Fruit fly (Drosophila melanogaster) whole organism, embryonic: Measurements from ENCODE around the gene CG15196.
A peak's percentile ranks its signal among the peaks of the same experiment; 100 is the strongest.

Experiments used
- Blimp-1 ChIP-seq: fragments of 200-800 bp; sonication (Bioruptor generic); optimal IDR thresholded peaks from 3 replicates; lab custom pipeline; 2018; ENCODE audit warnings: missing biosample characterization, missing genetic modification characterization, mild to moderate bottlenecking, moderate library complexity, missing genetic modification reagents
- CG10462 ChIP-seq: fragments of 200-800 bp; sonication (Bioruptor generic); optimal IDR thresholded peaks from 2 replicates; lab custom pipeline; 2016; ENCODE audit warnings: missing biosample characterization, missing genetic modification characterization
- CG11695 ChIP-seq: fragments of 200-800 bp; sonication (Bioruptor generic); IDR thresholded peaks from 3 replicates; pipeline ENCODE4 v1.3.6; 2022; ENCODE audit warnings: missing biosample characterization, missing genetic modification characterization
- CG13123 ChIP-seq: fragments of 200-800 bp; sonication (Bioruptor generic); optimal IDR thresholded peaks from 2 replicates; lab custom pipeline; 2016; ENCODE audit warnings: missing biosample characterization, missing genetic modification characterization
- CG13624 ChIP-seq: fragments of 200-800 bp; sonication (Bioruptor generic); optimal IDR thresholded peaks from 2 replicates; lab custom pipeline; 2016; ENCODE audit warnings: missing biosample characterization, missing genetic modification characterization
- CG14050 ChIP-seq: fragments of 200-800 bp; sonication (Bioruptor generic); IDR thresholded peaks from 3 replicates; pipeline ENCODE4 v1.3.6; 2022; ENCODE audit warnings: missing biosample characterization, missing genetic modification characterization
- CG2129 ChIP-seq: fragments of 200-800 bp; sonication (Bioruptor generic); IDR thresholded peaks from 2 replicates; pipeline ENCODE4 v1.3.6; 2022; ENCODE audit warnings: missing biosample characterization, missing genetic modification characterization; ENCODE audit not compliant: partially characterized antibody
- CG2199 ChIP-seq: fragments of 200-800 bp; sonication (Bioruptor generic); IDR thresholded peaks from 3 replicates; pipeline ENCODE4 v1.3.6; 2022; ENCODE audit warnings: missing biosample characterization, missing genetic modification characterization
- CG2678 ChIP-seq: fragments of 200-800 bp; sonication (Bioruptor generic); optimal IDR thresholded peaks from 3 replicates; lab custom pipeline; 2019; ENCODE audit warnings: missing biosample characterization, mild to moderate bottlenecking, missing genetic modification characterization, moderate library complexity
- CG2889 ChIP-seq: fragments of 200-800 bp; sonication (Bioruptor generic); IDR thresholded peaks from 3 replicates; pipeline ENCODE4 v1.3.6; 2022; ENCODE audit warnings: missing biosample characterization, missing genetic modification characterization
- CG3847 ChIP-seq: fragments of 200-800 bp; sonication (Bioruptor generic); IDR thresholded peaks from 2 replicates; pipeline ENCODE4 v1.3.6; 2022; ENCODE audit warnings: missing biosample characterization, missing genetic modification characterization
- CG7839 ChIP-seq: fragments of 200-800 bp; sonication (Bioruptor generic); optimal IDR thresholded peaks from 3 replicates; lab custom pipeline; 2018; ENCODE audit warnings: missing biosample characterization, mild to moderate bottlenecking, missing genetic modification characterization, moderate library complexity
- CG8478 ChIP-seq: fragments of >200 bp; optimal IDR thresholded peaks from 2 replicates; lab custom pipeline; 2018
- Deaf1 ChIP-seq: fragments of 200-800 bp; optimal IDR thresholded peaks from 3 replicates; lab custom pipeline; 2019; ENCODE audit warnings: missing biosample characterization, mild to moderate bottlenecking, missing genetic modification characterization, moderate library complexity
- Drgx ChIP-seq: fragments of 200-800 bp; sonication (Bioruptor generic); IDR thresholded peaks from 2 replicates; pipeline ENCODE4 v1.3.6; 2022; ENCODE audit warnings: missing biosample characterization, missing genetic modification characterization
- Eip74EF ChIP-seq, 2 experiments: fragments of 200-800 bp in 1 of 2; fragments of >200 bp in 1 of 2; sonication (Bioruptor generic) in 1 of 2; optimal IDR thresholded peaks; 2 replicates each; lab custom pipeline; 2017 to 2019; ENCODE audit warnings: missing biosample characterization in 2 of 2, missing genetic modification characterization in 2 of 2, mild to moderate bottlenecking in 1 of 2, moderate library complexity in 1 of 2
- HLH54F ChIP-seq: fragments of 200-800 bp; sonication (Bioruptor generic); optimal IDR thresholded peaks from 3 replicates; lab custom pipeline; 2016; ENCODE audit warnings: missing biosample characterization, missing genetic modification characterization
- Hey ChIP-seq: fragments of 200-800 bp; sonication (Bioruptor generic); optimal IDR thresholded peaks from 3 replicates; lab custom pipeline; 2018; ENCODE audit warnings: missing biosample characterization, mild to moderate bottlenecking, missing genetic modification characterization
- Hr78 ChIP-seq, 2 experiments: fragments of 200-800 bp in 1 of 2; fragments of >200 bp in 1 of 2; sonication (Bioruptor generic) in 1 of 2; optimal IDR thresholded peaks; 2 replicates each; lab custom pipeline; 2017 to 2019; ENCODE audit warnings: missing biosample characterization in 2 of 2, missing genetic modification characterization in 2 of 2, mild to moderate bottlenecking in 1 of 2, moderate library complexity in 1 of 2
- Lpt ChIP-seq: fragments of >200 bp; optimal IDR thresholded peaks from 2 replicates; lab custom pipeline; 2018; ENCODE audit warnings: missing biosample characterization, missing genetic modification characterization
- MTF-1 ChIP-seq: fragments of 200-800 bp; sonication (Bioruptor generic); optimal IDR thresholded peaks from 2 replicates; lab custom pipeline; 2018; ENCODE audit warnings: missing biosample characterization, mild to moderate bottlenecking, missing genetic modification characterization, borderline replicate concordance
- Pdp1 ChIP-seq, 2 experiments: fragments of 200-800 bp; sonication (Bioruptor generic); optimal IDR thresholded peaks; 3 replicates each; lab custom pipeline; 2016; ENCODE audit warnings: missing biosample characterization in 2 of 2, missing genetic modification characterization in 2 of 2, mild to moderate bottlenecking in 1 of 2, moderate library complexity in 1 of 2
- Sox100B ChIP-seq: fragments of 200-800 bp; sonication (Bioruptor generic); optimal IDR thresholded peaks from 3 replicates; lab custom pipeline; 2018; ENCODE audit warnings: missing biosample characterization, mild to moderate bottlenecking, missing genetic modification characterization
- ara ChIP-seq: fragments of 200-800 bp; sonication (Bioruptor generic); IDR thresholded peaks from 2 replicates; pipeline ENCODE4 v1.3.6; 2022; ENCODE audit warnings: missing biosample characterization, missing genetic modification characterization
- bigmax ChIP-seq: fragments of 200-800 bp; sonication (Bioruptor generic); optimal IDR thresholded peaks from 2 replicates; lab custom pipeline; 2018; ENCODE audit warnings: missing biosample characterization, mild to moderate bottlenecking, missing genetic modification characterization
- cad ChIP-seq: fragments of >200 bp; optimal IDR thresholded peaks from 2 replicates; lab custom pipeline; 2017; ENCODE audit warnings: missing biosample characterization, missing genetic modification characterization
- cas ChIP-seq: fragments of 200-800 bp; sonication (Bioruptor generic); IDR thresholded peaks from 2 replicates; pipeline ENCODE4 v1.3.6; 2022; ENCODE audit warnings: missing biosample characterization, missing genetic modification characterization
- cg ChIP-seq: fragments of 200-800 bp; sonication (Bioruptor generic); optimal IDR thresholded peaks from 3 replicates; lab custom pipeline; 2019; ENCODE audit warnings: missing biosample characterization, mild to moderate bottlenecking, missing genetic modification characterization, moderate library complexity
- exex ChIP-seq: fragments of 200-800 bp; sonication (Bioruptor generic); optimal IDR thresholded peaks from 4 replicates; lab custom pipeline; 2018; ENCODE audit warnings: missing biosample characterization, mild to moderate bottlenecking, missing genetic modification characterization, moderate library complexity
- fd102C ChIP-seq: fragments of 200-800 bp; sonication (Bioruptor generic); optimal IDR thresholded peaks from 2 replicates; lab custom pipeline; 2018; ENCODE audit warnings: missing biosample characterization, mild to moderate bottlenecking, missing genetic modification characterization, moderate library complexity
- fru ChIP-seq: fragments of >200 bp; optimal IDR thresholded peaks from 2 replicates; lab custom pipeline; 2017
- gem ChIP-seq: fragments of 200-800 bp; sonication (Bioruptor generic); optimal IDR thresholded peaks from 2 replicates; lab custom pipeline; 2019; ENCODE audit warnings: missing biosample characterization, mild to moderate bottlenecking, missing genetic modification characterization, moderate library complexity
- grn ChIP-seq: fragments of 200-800 bp; sonication (Bioruptor generic); optimal IDR thresholded peaks from 3 replicates; lab custom pipeline; 2017; ENCODE audit warnings: missing biosample characterization, missing genetic modification characterization
- ind ChIP-seq: fragments of 200-800 bp; sonication (Bioruptor generic); optimal IDR thresholded peaks from 3 replicates; lab custom pipeline; 2016; ENCODE audit warnings: missing biosample characterization, missing genetic modification characterization
- lbe ChIP-seq: fragments of 200-800 bp; sonication (Bioruptor generic); optimal IDR thresholded peaks from 2 replicates; lab custom pipeline; 2016; ENCODE audit warnings: missing biosample characterization, mild to moderate bottlenecking, missing genetic modification characterization
- lmd ChIP-seq: fragments of 200-800 bp; sonication (Bioruptor generic); IDR thresholded peaks from 2 replicates; pipeline ENCODE4 v1.3.6; 2022; ENCODE audit warnings: missing biosample characterization, missing genetic modification characterization
- lov ChIP-seq, 2 experiments: fragments of 200-800 bp in 1 of 2; fragments of >200 bp in 1 of 2; sonication (Bioruptor generic) in 1 of 2; IDR thresholded peaks in 1 of 2; optimal IDR thresholded peaks in 1 of 2; 2 replicates in 1 of 2; 3 replicates in 1 of 2; pipeline versions ENCODE4 v1.3.6 to Lab custom; 2017 to 2022; ENCODE audit warnings: missing biosample characterization in 1 of 2, missing genetic modification characterization in 1 of 2
- nau ChIP-seq: fragments of 200-800 bp; sonication (Bioruptor generic); optimal IDR thresholded peaks from 3 replicates; lab custom pipeline; 2017; ENCODE audit warnings: missing biosample characterization, mild to moderate bottlenecking, missing genetic modification characterization, missing genetic modification reagents
- nmo ChIP-seq: fragments of 200-800 bp; sonication (Bioruptor generic); optimal IDR thresholded peaks from 2 replicates; lab custom pipeline; 2018; ENCODE audit warnings: missing biosample characterization, mild to moderate bottlenecking, missing genetic modification characterization, moderate library complexity
- onecut ChIP-seq: fragments of 200-800 bp; sonication (Bioruptor generic); IDR thresholded peaks from 2 replicates; pipeline ENCODE4 v1.3.6; 2022; ENCODE audit warnings: missing biosample characterization, missing genetic modification characterization
- row ChIP-seq: fragments of 200-800 bp; sonication (Bioruptor generic); IDR thresholded peaks from 3 replicates; pipeline ENCODE4 v1.3.6; 2022; ENCODE audit warnings: missing biosample characterization, missing genetic modification characterization
- scrt ChIP-seq: fragments of 200-800 bp; sonication (Bioruptor generic); optimal IDR thresholded peaks from 2 replicates; lab custom pipeline; 2018; ENCODE audit warnings: missing biosample characterization, mild to moderate bottlenecking, missing genetic modification characterization, moderate library complexity
- sens ChIP-seq: fragments of 200-800 bp; sonication (Bioruptor generic); peaks from one replicate; lab custom pipeline; 2016; ENCODE audit warnings: missing biosample characterization, missing genetic modification characterization
- sqz ChIP-seq: fragments of 200-800 bp; sonication (Bioruptor generic); optimal IDR thresholded peaks from 3 replicates; lab custom pipeline; 2018; ENCODE audit warnings: missing biosample characterization, mild to moderate bottlenecking, missing genetic modification characterization
- tup ChIP-seq: fragments of 200-800 bp; sonication (Bioruptor generic); optimal IDR thresholded peaks from 2 replicates; lab custom pipeline; 2016; ENCODE audit warnings: missing biosample characterization, mild to moderate bottlenecking, missing genetic modification characterization, moderate library complexity
- tx ChIP-seq: fragments of 200-800 bp; sonication (Bioruptor generic); optimal IDR thresholded peaks from 2 replicates; lab custom pipeline; 2016; ENCODE audit warnings: missing biosample characterization, missing genetic modification characterization
- unpg ChIP-seq: fragments of 200-800 bp; sonication (Bioruptor generic); optimal IDR thresholded peaks from 3 replicates; lab custom pipeline; 2018; ENCODE audit warnings: missing biosample characterization, mild to moderate bottlenecking, missing genetic modification characterization, moderate library complexity
- wor ChIP-seq: fragments of 200-800 bp; sonication (Bioruptor generic); IDR thresholded peaks from 2 replicates; pipeline ENCODE4 v1.3.6; 2022; ENCODE audit warnings: missing biosample characterization, missing genetic modification characterization
- zfh2 ChIP-seq: fragments of 200-800 bp; sonication (Bioruptor generic); optimal IDR thresholded peaks from 2 replicates; lab custom pipeline; 2016; ENCODE audit warnings: missing biosample characterization, missing genetic modification characterization

Gene CG15196

dm6 chrX:11441829-11442634 lies 32.3 kb downstream of the CG15196 start, which contains the start of gene Sk1 (continued):
- TF ChIP-seq CG3847 (GFP tag; lab: Robert Waterston, UW) (no peak), CG2129 (GFP tag; lab: Robert Waterston, UW) (no peak), sqz (no peak), Hr78 (GFP tag; optimal IDR thresholded peaks at IDR 0.05; lab: Kevin White, UChicago) (peak in 1 of 2 experiments; percentile 20), tx (GFP tag; lab: Kevin White, UChicago) (no peak), Drgx (GFP tag; lab: Robert Waterston, UW) (0 out of 2 replicates have a peak, but pooled peaks have one; percentile 51), exex (tag; lab: Kevin White, UChicago) (peak; percentile 42), Pdp1 (GFP tag; optimal IDR thresholded peaks at IDR 0.05; lab: Kevin White, UChicago) (peak in 1 of 2 experiments; percentile 31), bigmax (GFP tag; lab: Kevin White, UChicago) (peak; percentile 64), lmd (GFP tag; lab: Robert Waterston, UW) (no peak), CG10462 (no peak), HLH54F (GFP tag; lab: Kevin White, UChicago) (no peak), Hey (tag; lab: Kevin White, UChicago) (no peak), cas (no peak), nmo (GFP tag; lab: Kevin White, UChicago) (no peak), cad (no peak), CG2889 (no peak), CG14050 (GFP tag; lab: Robert Waterston, UW) (no peak), CG2199 (0 out of 3 replicates have a peak, but pooled peaks have one; percentile 28), Eip74EF (GFP tag; optimal IDR thresholded peaks at IDR 0.05; lab: Kevin White, UChicago) (peak in 1 of 2 experiments; percentile 3), fd102C (GFP tag; lab: Kevin White, UChicago) (no peak), Lpt (no peak), CG8478 (no peak), zfh2 (GFP tag; lab: Kevin White, UChicago) (no peak), unpg (GFP tag; lab: Kevin White, UChicago) (no peak), cg (GFP tag; lab: Kevin White, UChicago) (peak; percentile 67), MTF-1 (GFP tag; lab: Kevin White, UChicago) (no peak), scrt (no peak), Deaf1 (tag; lab: Kevin White, UChicago) (peak; percentile 20), ind (GFP tag; lab: Kevin White, UChicago) (peak; percentile 12), Sox100B (GFP tag; lab: Kevin White, UChicago) (no peak), lbe (GFP tag; lab: Kevin White, UChicago) (no peak), fru (no peak), CG13123 (GFP tag; lab: Kevin White, UChicago) (no peak), wor (GFP tag; lab: Robert Waterston, UW) (no peak), CG7839 (tag; lab: Kevin White, UChicago) (peak; percentile 1), gem (peak; percentile 3), sens (peak; percentile 63), grn (GFP tag; lab: Kevin White, UChicago) (peak; percentile 81), CG13624 (no peak), lov (optimal IDR thresholded peaks at IDR 0.05; lab: Kevin White, UChicago) (no peak), lov (GFP tag; IDR thresholded peaks at IDR 0.05; lab: Robert Waterston, UW) (no peak), ara (no peak), tup (GFP tag; lab: Kevin White, UChicago) (no peak), Blimp-1 (GFP tag; lab: Kevin White, UChicago) (peak; percentile 29), CG11695 (GFP tag; lab: Robert Waterston, UW) (0 out of 3 replicates have a peak, but pooled peaks have one; percentile 18), row (GFP tag; lab: Robert Waterston, UW) (peak; percentile 20; the same call in 1 of the 3 replicates), CG2678 (tag; lab: Kevin White, UChicago) (no peak), nau (GFP tag; lab: Kevin White, UChicago) (no peak), onecut (GFP tag; lab: Robert Waterston, UW) (no peak)
